Fruit fly (Drosophila melanogaster): ENCODE measurements around the gene CG14204.

The CG14204 gene

DNA sequence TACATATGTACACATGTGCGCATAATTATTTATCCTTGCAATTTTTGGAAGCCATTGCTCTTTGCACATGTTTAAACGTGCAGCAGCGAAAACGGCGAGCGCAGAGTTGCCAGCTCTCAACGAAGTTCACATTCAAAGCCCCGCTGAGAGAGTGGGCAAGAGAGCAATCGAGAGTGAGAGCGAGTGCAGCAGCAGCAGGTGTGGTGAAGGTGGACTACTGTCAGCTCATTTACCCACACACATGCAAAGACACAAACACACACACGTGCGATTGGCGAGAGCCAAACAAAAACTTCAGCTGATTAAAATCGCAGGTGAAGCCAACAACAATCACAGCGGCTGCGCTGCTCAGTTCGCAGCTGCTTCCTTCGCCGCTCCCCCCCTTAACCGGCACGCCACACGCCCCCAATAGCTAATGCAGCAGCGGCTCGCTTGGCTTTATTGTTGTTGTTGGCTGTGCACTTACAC is 48.0 kb downstream of the CG14204 start (continued):
- TF ChIP-seq CG15269 (tag; optimal IDR thresholded peaks at IDR 0.05) (no peak), Scr (GFP tag; IDR thresholded peaks at IDR 0.05; ENCODE audit: partially characterized antibody) (peak; percentile 14; the same call in 1 of the 2 replicates), amos (GFP tag; IDR thresholded peaks at IDR 0.05; ENCODE audit: partially characterized antibody) (peak; percentile 51; the same call in 1 of the 2 replicates), CHES-1-like (GFP tag; optimal IDR thresholded peaks at IDR 0.05) (no peak), CG9215 (GFP tag; IDR thresholded peaks at IDR 0.05) (peak; percentile 78), TFAM (GFP tag; optimal IDR thresholded peaks at IDR 0.05) (no peak), Nf-YA (GFP tag; IDR thresholded peaks at IDR 0.05) (no peak), Bgb (GFP tag; IDR thresholded peaks at IDR 0.05; ENCODE audit: partially characterized antibody) (peak; percentile 42; the same call in 1 of the 2 replicates), Aef1 (GFP tag; IDR thresholded peaks at IDR 0.05) (peak; percentile 67), CG17186 (GFP tag; optimal IDR thresholded peaks at IDR 0.05) (no peak), CG11695 (GFP tag; IDR thresholded peaks at IDR 0.05) (peak; percentile 64; the same call in 1 of the 3 replicates), CG34224 (GFP tag; IDR thresholded peaks at IDR 0.05; ENCODE audit: partially characterized antibody) (peak; percentile 56; the same call in 2 of the 3 replicates), CG10209 (GFP tag; optimal IDR thresholded peaks at IDR 0.05) (no peak), kah (GFP tag; optimal IDR thresholded peaks at IDR 0.05) (peak; percentile 39), Opbp (GFP tag; IDR thresholded peaks at IDR 0.05; ENCODE audit: partially characterized antibody) (peak; percentile 31; the same call in 1 of the 3 replicates), cg (GFP tag; optimal IDR thresholded peaks at IDR 0.05) (peak; percentile 92), bbx (GFP tag; IDR thresholded peaks at IDR 0.05; ENCODE audit: partially characterized antibody) (peak; percentile 47), chinmo (GFP tag; IDR thresholded peaks at IDR 0.05; ENCODE audit: partially characterized antibody) (peak; percentile 98), CG10267 (tag; optimal IDR thresholded peaks at IDR 0.05) (no peak), danr (GFP tag; IDR thresholded peaks at IDR 0.05) (no peak), CG8478 (optimal IDR thresholded peaks at IDR 0.05) (peak; percentile 53), vvl (GFP tag; IDR thresholded peaks at IDR 0.05) (peak; percentile 38; the same call in 1 of the 2 replicates), CG14667 (GFP tag; IDR thresholded peaks at IDR 0.05) (no peak), BEAF-32 (GFP tag; optimal IDR thresholded peaks at IDR 0.05) (no peak), Ravus (GFP tag; IDR thresholded peaks at IDR 0.05) (no peak), shn (GFP tag; optimal IDR thresholded peaks at IDR 0.05) (no peak), Drgx (GFP tag; IDR thresholded peaks at IDR 0.05) (peak; percentile 41; the same call in 1 of the 2 replicates), CG5180 (GFP tag; optimal IDR thresholded peaks at IDR 0.05) (no peak), p53 (GFP tag; optimal IDR thresholded peaks at IDR 0.05) (peak; percentile 98), crol (GFP tag; IDR thresholded peaks at IDR 0.05) (peak; percentile 91), exex (tag; optimal IDR thresholded peaks at IDR 0.05) (no peak), HLHmδ (GFP tag; optimal IDR thresholded peaks at IDR 0.05) (peak; percentile 57), C15 (GFP tag; IDR thresholded peaks at IDR 0.05) (no peak), nerfin-2 (GFP tag; IDR thresholded peaks at IDR 0.05; ENCODE audit: partially characterized antibody) (no peak), CG13287 (GFP tag; IDR thresholded peaks at IDR 0.05; ENCODE audit: partially characterized antibody) (peak; percentile 49; the same call in 1 of the 2 replicates), lmd (GFP tag; IDR thresholded peaks at IDR 0.05) (no peak), CG8924 (tag; optimal IDR thresholded peaks at IDR 0.05) (no peak), crp (GFP tag; optimal IDR thresholded peaks at IDR 0.05) (peak in 1 of 2 experiments; percentile 51), chn (GFP tag; optimal IDR thresholded peaks at IDR 0.05) (no peak), CG2199 (GFP tag; IDR thresholded peaks at IDR 0.05) (no peak), kni (GFP tag; optimal IDR thresholded peaks at IDR 0.05) (no peak), CG4730 (GFP tag; IDR thresholded peaks at IDR 0.05) (no peak), nerfin-1 (tag; optimal IDR thresholded peaks at IDR 0.05) (peak; percentile 20), z (GFP tag; IDR thresholded peaks at IDR 0.05) (no peak), zen2 (GFP tag; IDR thresholded peaks at IDR 0.05; ENCODE audit: partially characterized antibody) (peak; percentile 53; the same call in 2 of the 3 replicates), Oaz (GFP tag; IDR thresholded peaks at IDR 0.05) (no peak), CG6175 (GFP tag; IDR thresholded peaks at IDR 0.05) (no peak), phol (tag; optimal IDR thresholded peaks at IDR 0.05) (no peak), CG3726 (GFP tag; IDR thresholded peaks at IDR 0.05) (no peak)
